Worm (Caenorhabditis elegans): Measurements from ENCODE around the gene K06H7.2.

DNA sequence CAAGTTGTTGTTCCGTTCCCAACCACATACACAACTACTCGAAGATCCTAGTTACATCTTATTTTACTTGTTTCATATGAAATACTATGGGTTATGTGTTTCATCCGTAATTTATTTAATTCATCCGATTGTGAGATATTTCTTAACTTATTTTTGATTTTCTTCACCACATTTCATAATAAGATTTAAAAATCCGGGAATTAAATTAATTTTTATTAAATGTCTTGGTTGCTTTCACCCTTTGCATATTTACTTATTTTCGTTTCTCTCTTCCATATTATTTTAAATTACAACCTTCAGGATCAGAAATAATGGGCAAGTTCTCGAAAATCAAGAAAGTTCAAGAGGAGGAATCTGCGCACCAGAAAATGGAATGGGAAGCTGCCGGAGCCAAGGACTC is 47.6 kb upstream of the K06H7.2 start, which contains the start of gene K12H4.3:
- TF ChIP-seq ama-1 (optimal IDR thresholded peaks at IDR 0.05) (no peak), jun-1 (tag; optimal IDR thresholded peaks at IDR 0.05) (no peak), snpc-4 (tag; optimal IDR thresholded peaks at IDR 0.05) (no peak), tbx-2 (tag; optimal IDR thresholded peaks at IDR 0.05) (no peak), lin-39 (tag; optimal IDR thresholded peaks at IDR 0.05) (no peak), elt-2 (tag; optimal IDR thresholded peaks at IDR 0.05) (no peak), pha-4 (tag; optimal IDR thresholded peaks at IDR 0.05) (no peak)
